Fruit fly (Drosophila melanogaster) whole organism, larva: ENCODE measurements around the gene CG45079.

ENCODE experiments used
- noc ChIP-seq: fragments of 200-800 bp; sonication (Bioruptor generic); optimal IDR thresholded peaks from 3 replicates; lab custom pipeline; 2019; ENCODE audit warnings: missing biosample characterization, mild to moderate bottlenecking, missing genetic modification characterization, moderate library complexity

The CG45079 gene

DNA sequence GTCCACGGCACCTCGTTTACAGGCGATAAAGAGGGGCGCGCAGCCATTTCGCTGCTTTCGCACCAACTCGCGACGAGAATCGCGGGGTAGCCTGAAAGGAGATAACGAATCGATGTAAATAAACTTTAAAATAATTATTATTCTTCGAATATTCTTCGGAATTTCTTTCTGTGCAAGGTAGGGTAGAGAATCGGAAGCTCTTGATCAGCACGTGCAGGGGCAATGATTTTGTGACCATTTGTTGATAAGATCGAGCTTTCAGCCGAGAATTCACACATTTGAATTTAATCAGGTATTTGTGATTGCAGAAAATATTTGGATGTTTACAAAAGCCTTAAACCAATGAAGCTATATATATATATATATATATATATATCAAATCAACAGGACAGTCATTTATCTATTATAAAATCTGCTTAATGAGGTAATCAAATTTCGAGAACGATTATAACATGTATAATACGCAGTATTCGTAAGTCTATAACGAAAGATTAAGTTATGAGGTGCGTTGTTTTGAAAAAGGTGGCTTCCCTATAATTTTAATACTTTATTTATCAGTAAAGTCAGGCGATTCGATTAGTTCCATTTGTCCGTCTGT, 23.5 kb downstream of the CG45079 start:
- TF ChIP-seq noc (tag; lab: Kevin White, UChicago) = no peak

DNA sequence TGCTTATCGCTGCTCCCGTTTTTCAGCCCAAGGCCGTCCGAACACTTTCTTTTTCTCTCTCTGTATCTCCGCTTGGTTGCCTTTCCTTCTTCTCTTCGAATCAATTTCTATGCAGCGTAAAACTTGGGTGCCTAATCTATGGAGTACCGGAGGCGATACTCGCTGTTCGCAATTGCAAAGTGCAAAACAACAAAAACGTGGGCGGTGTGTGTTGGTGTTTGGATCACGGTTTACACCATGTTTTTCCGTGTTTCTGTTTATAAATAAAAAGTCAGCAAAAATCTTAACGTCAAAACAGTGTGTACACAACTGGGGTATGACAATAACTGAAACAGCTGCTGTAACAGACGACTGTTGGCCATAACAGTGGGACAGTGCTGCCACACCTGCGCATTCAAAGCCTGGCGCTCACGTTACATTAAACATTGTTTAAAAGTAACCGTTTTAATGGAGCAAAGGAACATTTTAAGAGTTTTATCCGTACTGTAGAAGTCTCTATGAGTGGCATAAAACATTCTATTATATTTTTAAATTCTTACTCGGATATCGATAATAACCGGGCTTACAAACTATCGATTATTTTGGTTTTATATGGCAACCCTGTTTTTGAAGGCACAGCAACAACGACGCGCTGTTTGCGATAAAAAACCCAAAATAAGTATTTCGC, 24.9 kb downstream of the CG45079 start, which contains the start of the genes m-cup and Det:
TSS of gene m-cup (minus strand) at position 333 of the 667 bp plus-strand sequence.
TSS of gene Det (plus strand) at position 588 of the 667 bp plus-strand sequence.
- TF ChIP-seq noc (tag; lab: Kevin White, UChicago) = no peak

DNA sequence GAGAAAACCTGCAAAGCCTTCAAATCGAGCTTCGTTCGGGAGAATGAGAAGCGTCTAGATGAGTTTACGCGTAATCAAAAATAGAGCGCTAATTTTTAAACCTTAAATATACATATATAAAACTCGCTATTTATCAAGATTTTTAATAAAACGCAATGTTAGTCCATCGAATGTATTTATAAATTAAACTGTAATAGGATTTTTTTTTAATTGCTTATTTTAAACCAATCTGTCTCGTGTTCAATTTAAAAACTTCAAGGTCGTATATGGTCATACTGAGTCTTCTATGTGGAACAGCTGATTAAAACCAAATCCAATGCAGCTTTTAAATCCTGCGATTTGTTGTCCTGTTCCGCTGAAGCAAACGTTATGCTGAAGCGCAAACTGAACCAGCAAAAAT, 26.0 kb downstream of the CG45079 start, which contains the start of gene Smug:
TSS of gene Smug (plus strand) at position 301 of the 400 bp plus-strand sequence.
- TF ChIP-seq noc (tag; lab: Kevin White, UChicago) = no peak

DNA sequence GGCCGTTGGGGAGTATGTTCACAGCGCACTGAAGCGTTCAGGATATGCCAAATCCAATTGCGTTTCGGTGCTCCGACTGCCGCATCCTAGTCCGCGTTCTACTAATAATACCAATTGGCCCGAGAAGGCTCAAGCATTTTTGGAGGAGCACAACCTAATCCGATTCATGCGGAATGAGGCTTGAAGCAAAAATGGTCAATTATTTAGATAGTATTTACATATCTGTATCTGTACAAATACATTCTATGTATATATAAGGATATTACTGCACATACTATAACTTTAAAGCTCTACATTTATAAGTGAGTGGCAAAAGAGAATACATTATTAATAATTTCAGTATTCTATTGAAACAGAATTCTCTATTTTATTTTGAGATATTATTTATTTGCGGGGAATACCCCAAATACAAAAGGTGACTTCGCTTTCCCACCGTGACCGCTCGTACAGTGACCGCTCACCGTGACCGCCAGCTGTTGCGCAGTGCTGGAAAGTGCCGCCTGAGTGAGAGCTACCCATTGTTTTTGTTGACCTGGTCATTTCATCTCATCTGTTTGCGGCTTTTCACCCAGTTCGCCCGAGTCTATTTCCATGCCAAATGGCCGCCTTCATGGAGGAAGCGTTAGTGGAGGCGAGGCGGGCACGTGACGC, 27.2 kb downstream of the CG45079 start, which contains the start of gene CG5292:
TSS of gene CG5292 (plus strand) at position 486 of the 651 bp plus-strand sequence.
- TF ChIP-seq noc (tag; lab: Kevin White, UChicago) = no peak
